Fruit fly (Drosophila melanogaster) whole organism, embryonic: Measurements from ENCODE around the gene GILT3.

ENCODE experiments used
- BtbVII ChIP-seq: fragments of 200-800 bp; sonication (Bioruptor generic); optimal IDR thresholded peaks from 3 replicates; lab custom pipeline; 2017; ENCODE audit warnings: missing biosample characterization, mild to moderate bottlenecking, missing genetic modification characterization
- CG11085 ChIP-seq: fragments of 200-800 bp; sonication (Bioruptor generic); IDR thresholded peaks from 2 replicates; pipeline ENCODE4 v1.3.6; 2022; ENCODE audit warnings: missing biosample characterization, missing genetic modification characterization
- CG11504 ChIP-seq: fragments of 200-800 bp; sonication (Bioruptor generic); optimal IDR thresholded peaks from 3 replicates; lab custom pipeline; 2019; ENCODE audit warnings: missing biosample characterization, mild to moderate bottlenecking, missing genetic modification characterization, moderate library complexity
- CG11723 ChIP-seq: fragments of 200-800 bp; sonication (Bioruptor generic); optimal IDR thresholded peaks from 2 replicates; lab custom pipeline; 2017; ENCODE audit warnings: missing biosample characterization, mild to moderate bottlenecking, missing genetic modification characterization
- CG12104 ChIP-seq: fragments of 200-800 bp; sonication (Bioruptor generic); optimal IDR thresholded peaks from 3 replicates; lab custom pipeline; 2016; ENCODE audit warnings: missing biosample characterization, missing genetic modification characterization
- CG13424 ChIP-seq: fragments of 200-800 bp; sonication (Bioruptor generic); optimal IDR thresholded peaks from 2 replicates; lab custom pipeline; 2019; ENCODE audit warnings: missing biosample characterization, mild to moderate bottlenecking, missing genetic modification characterization, moderate library complexity
- CG16863 ChIP-seq: fragments of 200-800 bp; sonication (Bioruptor generic); optimal IDR thresholded peaks from 3 replicates; lab custom pipeline; 2016; ENCODE audit warnings: missing biosample characterization, missing genetic modification characterization
- CG17361 ChIP-seq: fragments of 200-800 bp; sonication (Bioruptor generic); IDR thresholded peaks from 3 replicates; pipeline ENCODE4 v1.3.6; 2022; ENCODE audit warnings: missing biosample characterization, missing genetic modification characterization
- CG18599 ChIP-seq: fragments of 200-800 bp; sonication (Bioruptor generic); optimal IDR thresholded peaks from 3 replicates; lab custom pipeline; 2017; ENCODE audit warnings: missing biosample characterization, missing genetic modification characterization, mild to moderate bottlenecking, moderate library complexity, missing genetic modification reagents
- CG2120 ChIP-seq: fragments of 200-800 bp; sonication (Bioruptor generic); optimal IDR thresholded peaks from 3 replicates; lab custom pipeline; 2016; ENCODE audit warnings: missing biosample characterization, missing genetic modification characterization
- CG2678 ChIP-seq: fragments of 200-800 bp; sonication (Bioruptor generic); optimal IDR thresholded peaks from 3 replicates; lab custom pipeline; 2019; ENCODE audit warnings: missing biosample characterization, mild to moderate bottlenecking, missing genetic modification characterization, moderate library complexity
- CG30403 ChIP-seq: fragments of 200-800 bp; sonication (Bioruptor generic); optimal IDR thresholded peaks from 3 replicates; lab custom pipeline; 2016; ENCODE audit warnings: missing biosample characterization, missing genetic modification characterization
- CG31441 ChIP-seq: fragments of 200-800 bp; sonication (Bioruptor generic); IDR thresholded peaks from 2 replicates; pipeline ENCODE4 v1.3.6; 2022; ENCODE audit warnings: missing biosample characterization, missing genetic modification characterization
- CG32532 ChIP-seq: fragments of 200-800 bp; sonication (Bioruptor generic); IDR thresholded peaks from 2 replicates; pipeline ENCODE4 v1.3.6; 2022; ENCODE audit warnings: missing biosample characterization, missing genetic modification characterization
- CG33557 ChIP-seq: fragments of 200-800 bp; sonication (Bioruptor generic); optimal IDR thresholded peaks from 2 replicates; lab custom pipeline; 2019; ENCODE audit warnings: missing biosample characterization, mild to moderate bottlenecking, missing genetic modification characterization, moderate library complexity
- CG34376 ChIP-seq: fragments of 200-800 bp; sonication (Bioruptor generic); optimal IDR thresholded peaks from 2 replicates; lab custom pipeline; 2018; ENCODE audit warnings: missing biosample characterization, mild to moderate bottlenecking, missing genetic modification characterization
- CG7556 ChIP-seq: fragments of 200-800 bp; sonication (Bioruptor generic); optimal IDR thresholded peaks from 2 replicates; lab custom pipeline; 2017; ENCODE audit warnings: missing biosample characterization, mild to moderate bottlenecking, missing genetic modification characterization
- CG9437 ChIP-seq: fragments of 200-800 bp; sonication (Bioruptor generic); optimal IDR thresholded peaks from 2 replicates; lab custom pipeline; 2018; ENCODE audit warnings: missing biosample characterization, mild to moderate bottlenecking, missing genetic modification characterization
- CG9727 ChIP-seq: fragments of 200-800 bp; sonication (Bioruptor generic); optimal IDR thresholded peaks from 3 replicates; lab custom pipeline; 2017; ENCODE audit warnings: missing biosample characterization, mild to moderate bottlenecking, missing genetic modification characterization
- CTCF ChIP-seq: fragments of 200-800 bp; sonication (Bioruptor generic); optimal IDR thresholded peaks from 2 replicates; lab custom pipeline; 2017; ENCODE audit warnings: missing biosample characterization, mild to moderate bottlenecking, missing genetic modification characterization, moderate library complexity
- CoRest ChIP-seq: fragments of 200-800 bp; sonication (Bioruptor generic); optimal IDR thresholded peaks from 3 replicates; lab custom pipeline; 2018; ENCODE audit warnings: missing biosample characterization, mild to moderate bottlenecking, missing genetic modification characterization, moderate library complexity
- Drgx ChIP-seq: fragments of 200-800 bp; sonication (Bioruptor generic); IDR thresholded peaks from 2 replicates; pipeline ENCODE4 v1.3.6; 2022; ENCODE audit warnings: missing biosample characterization, missing genetic modification characterization
- Ets65A ChIP-seq: fragments of 200-800 bp; sonication (Bioruptor generic); peaks from one replicate; lab custom pipeline; 2016; ENCODE audit warnings: missing biosample characterization, missing genetic modification characterization
- HHEX ChIP-seq: fragments of 200-800 bp; sonication (Bioruptor generic); optimal IDR thresholded peaks from 3 replicates; lab custom pipeline; 2017; ENCODE audit warnings: missing biosample characterization, mild to moderate bottlenecking, missing genetic modification characterization, missing genetic modification reagents
- Hmr ChIP-seq: fragments of 200-800 bp; sonication (Bioruptor generic); optimal IDR thresholded peaks from 3 replicates; lab custom pipeline; 2017; ENCODE audit warnings: mild to moderate bottlenecking, missing biosample characterization, missing genetic modification reagents, missing genetic modification characterization
- Meics ChIP-seq: fragments of 200-800 bp; sonication (Bioruptor generic); optimal IDR thresholded peaks from 2 replicates; lab custom pipeline; 2017; ENCODE audit warnings: missing biosample characterization, mild to moderate bottlenecking, missing genetic modification characterization
- Nf-YC ChIP-seq: fragments of 200-800 bp; optimal IDR thresholded peaks from 3 replicates; lab custom pipeline; 2019; ENCODE audit warnings: missing biosample characterization, mild to moderate bottlenecking, missing genetic modification characterization, moderate library complexity
- Trl ChIP-seq, 3 experiments: fragments of >200 bp in 2 of 3; fragments of 200-800 bp in 1 of 3; sonication (Bioruptor generic) in 1 of 3; optimal IDR thresholded peaks; 2 replicates in 1 of 3; 3 replicates in 2 of 3; lab custom pipeline; 2016 to 2017; ENCODE audit warnings: missing biosample characterization in 1 of 3, missing genetic modification characterization in 1 of 3
- caup ChIP-seq: fragments of 200-800 bp; sonication (Bioruptor generic); optimal IDR thresholded peaks from 3 replicates; lab custom pipeline; 2017; ENCODE audit warnings: missing biosample characterization, mild to moderate bottlenecking, missing genetic modification characterization, moderate library complexity; ENCODE audit not compliant: severe bottlenecking
- crp ChIP-seq, 2 experiments: fragments of 200-800 bp; sonication (Bioruptor generic); optimal IDR thresholded peaks; 2 replicates in 1 of 2; 3 replicates in 1 of 2; lab custom pipeline; 2017; ENCODE audit warnings: missing biosample characterization in 2 of 2, missing genetic modification characterization in 2 of 2, mild to moderate bottlenecking in 1 of 2, moderate library complexity in 1 of 2
- cwo ChIP-seq: fragments of 200-800 bp; sonication (Bioruptor generic); optimal IDR thresholded peaks from 3 replicates; lab custom pipeline; 2017; ENCODE audit warnings: missing biosample characterization, missing genetic modification characterization, mild to moderate bottlenecking, moderate library complexity, missing genetic modification reagents
- da ChIP-seq: fragments of 200-800 bp; sonication (Bioruptor generic); optimal IDR thresholded peaks from 2 replicates; lab custom pipeline; 2016; ENCODE audit warnings: missing biosample characterization, missing genetic modification characterization
- ewg ChIP-seq: fragments of 200-800 bp; sonication (Bioruptor generic); optimal IDR thresholded peaks from 3 replicates; lab custom pipeline; 2017; ENCODE audit warnings: mild to moderate bottlenecking, missing biosample characterization, missing genetic modification reagents, missing genetic modification characterization
- gce ChIP-seq: fragments of 200-800 bp; sonication (Bioruptor generic); IDR thresholded peaks from 3 replicates; pipeline ENCODE4 v1.3.6; 2022; ENCODE audit warnings: missing biosample characterization, missing genetic modification characterization
- gem ChIP-seq: fragments of 200-800 bp; sonication (Bioruptor generic); optimal IDR thresholded peaks from 2 replicates; lab custom pipeline; 2019; ENCODE audit warnings: missing biosample characterization, mild to moderate bottlenecking, missing genetic modification characterization, moderate library complexity
- grau ChIP-seq: fragments of 200-800 bp; optimal IDR thresholded peaks from 3 replicates; lab custom pipeline; 2019; ENCODE audit warnings: missing biosample characterization, mild to moderate bottlenecking, missing genetic modification characterization, moderate library complexity
- hb ChIP-seq: fragments of 200-800 bp; sonication (Bioruptor generic); IDR thresholded peaks from 3 replicates; pipeline ENCODE4 v1.3.6; 2022; ENCODE audit warnings: missing biosample characterization, missing genetic modification characterization; ENCODE audit not compliant: partially characterized antibody
- lilli ChIP-seq: fragments of 200-800 bp; sonication (Bioruptor generic); optimal IDR thresholded peaks from 3 replicates; lab custom pipeline; 2016; ENCODE audit warnings: missing biosample characterization, missing genetic modification characterization
- mam ChIP-seq: fragments of 200-800 bp; sonication (Bioruptor generic); optimal IDR thresholded peaks from 3 replicates; lab custom pipeline; 2016; ENCODE audit warnings: missing biosample characterization, missing genetic modification characterization
- oc ChIP-seq: fragments of 200-800 bp; sonication (Bioruptor generic); optimal IDR thresholded peaks from 2 replicates; lab custom pipeline; 2018; ENCODE audit warnings: missing biosample characterization, mild to moderate bottlenecking, missing genetic modification characterization, moderate library complexity
- prd ChIP-seq, 3 experiments: fragments of >200 bp in 2 of 3; fragments of 200-800 bp in 1 of 3; sonication (Bioruptor generic) in 1 of 3; optimal IDR thresholded peaks in 2 of 3; IDR thresholded peaks in 1 of 3; 2 replicates in 2 of 3; 3 replicates in 1 of 3; pipeline versions ENCODE4 v1.3.6 to Lab custom; 2017 to 2022; ENCODE audit warnings: missing biosample characterization in 1 of 3, missing genetic modification characterization in 1 of 3
- row ChIP-seq: fragments of 200-800 bp; sonication (Bioruptor generic); IDR thresholded peaks from 3 replicates; pipeline ENCODE4 v1.3.6; 2022; ENCODE audit warnings: missing biosample characterization, missing genetic modification characterization
- scrt ChIP-seq: fragments of 200-800 bp; sonication (Bioruptor generic); optimal IDR thresholded peaks from 2 replicates; lab custom pipeline; 2018; ENCODE audit warnings: missing biosample characterization, mild to moderate bottlenecking, missing genetic modification characterization, moderate library complexity
- sens ChIP-seq: fragments of 200-800 bp; sonication (Bioruptor generic); peaks from one replicate; lab custom pipeline; 2016; ENCODE audit warnings: missing biosample characterization, missing genetic modification characterization

Gene GILT3

dm6 chr3R:23664437-23664836 is 12.7 kb upstream of the GILT3 start:
- no peak for TF ChIP-seq oc (tag; lab: Kevin White, UChicago)
- peak; percentile 87 for TF ChIP-seq CTCF
- TF ChIP-seq scrt (GFP tag; lab: Kevin White, UChicago), result peak; percentile 99

- TF ChIP-seq da (no peak), hb (no peak), CTCF (peak; percentile 38), Drgx (GFP tag; lab: Robert Waterston, UW) (0 out of 2 replicates have a peak, but pooled peaks have one; percentile 21), Ets65A (GFP tag; lab: Kevin White, UChicago) (peak; percentile 86), crp (GFP tag; optimal IDR thresholded peaks at IDR 0.05; lab: Kevin White, UChicago) (peak in 1 of 2 experiments; percentile 53), scrt (GFP tag; lab: Kevin White, UChicago) (peak; percentile 93), CG32532 (peak; percentile 10; the same call in 1 of the 2 replicates), ewg (GFP tag; lab: Kevin White, UChicago) (peak; percentile 73), Trl (optimal IDR thresholded peaks at IDR 0.05; lab: Kevin White, UChicago) (peak; percentile 43 to 54), Trl (GFP tag; optimal IDR thresholded peaks at IDR 0.05; lab: Kevin White, UChicago) (no peak), CG33557 (GFP tag; lab: Kevin White, UChicago) (no peak)
These were observed 10.4 kb upstream of the GILT3 start for dm6 chr3R:23666672-23667211.

dm6 chr3R:23667451-23667850 is 9.7 kb upstream of the GILT3 start:
- peak; percentile 38 for TF ChIP-seq lilli
- peak; percentile 33 for TF ChIP-seq Meics (GFP tag; lab: Kevin White, UChicago)
- no peak for TF ChIP-seq prd (optimal IDR thresholded peaks at IDR 0.05; lab: Kevin White, UChicago)
- TF ChIP-seq prd (GFP tag; IDR thresholded peaks at IDR 0.05; lab: Robert Waterston, UW), result 0 out of 3 replicates have a peak, but pooled peaks have one; percentile 5
- peak; percentile 51 for TF ChIP-seq CG7556 (GFP tag; lab: Kevin White, UChicago)
- TF ChIP-seq gem, result peak; percentile 30
- peak; percentile 28 for TF ChIP-seq CG11504 (tag; lab: Kevin White, UChicago)
- peak; percentile 69 for TF ChIP-seq sens (GFP tag; lab: Kevin White, UChicago)
- TF ChIP-seq CoRest (tag; lab: Kevin White, UChicago), result peak; percentile 6
- TF ChIP-seq grau (tag; lab: Kevin White, UChicago), result peak; percentile 68
- TF ChIP-seq CG9437 (GFP tag; lab: Kevin White, UChicago), result no peak
- no peak for TF ChIP-seq CG11723
- TF ChIP-seq cwo (GFP tag; lab: Kevin White, UChicago), result peak; percentile 23
- TF ChIP-seq BtbVII (GFP tag; lab: Kevin White, UChicago), result peak; percentile 31
- no peak for TF ChIP-seq CG12104 (GFP tag; lab: Kevin White, UChicago)
- peak; percentile 45 for TF ChIP-seq CG2120 (GFP tag; lab: Kevin White, UChicago)
- 0 out of 3 replicates have a peak, but pooled peaks have one; percentile 35 for TF ChIP-seq row (GFP tag; lab: Robert Waterston, UW)
- TF ChIP-seq gce (GFP tag; lab: Robert Waterston, UW), result no peak
- TF ChIP-seq CG13424 (tag; lab: Kevin White, UChicago), result peak; percentile 14
- TF ChIP-seq mam (GFP tag; lab: Kevin White, UChicago), result peak; percentile 1
- peak; percentile 27 for TF ChIP-seq CG18599 (GFP tag; lab: Kevin White, UChicago)
- peak; percentile 7 for TF ChIP-seq caup
- 0 out of 2 replicates have a peak, but pooled peaks have one; percentile 17 for TF ChIP-seq CG31441 (GFP tag; lab: Robert Waterston, UW)
- TF ChIP-seq Nf-YC (tag; lab: Kevin White, UChicago), result no peak
- no peak for TF ChIP-seq CG16863
- no peak for TF ChIP-seq CG11085
- TF ChIP-seq CG2678 (tag; lab: Kevin White, UChicago), result peak; percentile 38
- peak; percentile 26; the same call in 1 of the 3 replicates for TF ChIP-seq CG17361 (GFP tag; lab: Robert Waterston, UW)
- peak; percentile 26 for TF ChIP-seq CG30403
- TF ChIP-seq CG9727, result peak; percentile 16
- TF ChIP-seq CG34376 (GFP tag; lab: Kevin White, UChicago), result no peak
- peak; percentile 22 for TF ChIP-seq HHEX
- peak; percentile 10 for TF ChIP-seq Hmr (GFP tag; lab: Kevin White, UChicago)
